Worm (Caenorhabditis elegans) whole organism, L4/young adult: ENCODE results near the gene M03F8.5.

Experiments used
- W03F9.2 ChIP-seq: fragments of 150-350 bp; optimal IDR thresholded peaks from 2 replicates; lab custom pipeline; 2014; ENCODE audit warnings: missing biosample characterization, missing genetic modification characterization
- him-1 ChIP-seq: sonication (generic microtip); optimal IDR thresholded peaks from 2 replicates; lab custom pipeline; 2016; ENCODE audit warnings: missing genotype, missing genetic modification reagents, missing genetic modification characterization, missing compliant biosample characterization

- TF ChIP-seq him-1 (tag; lab: Kevin White, UChicago) (no peak), W03F9.2 (tag; lab: Kevin White, UChicago) (no peak)
Observed at ce11 chrV:5963696-5964095, 27.1 kb upstream of the M03F8.5 start, which contains the start of gene pcm-1.
